Fruit fly (Drosophila melanogaster): ENCODE measurements around the gene CG43725.
A peak's percentile ranks its signal among the peaks of the same experiment; 100 is the strongest.

Gene CG43725

DNA sequence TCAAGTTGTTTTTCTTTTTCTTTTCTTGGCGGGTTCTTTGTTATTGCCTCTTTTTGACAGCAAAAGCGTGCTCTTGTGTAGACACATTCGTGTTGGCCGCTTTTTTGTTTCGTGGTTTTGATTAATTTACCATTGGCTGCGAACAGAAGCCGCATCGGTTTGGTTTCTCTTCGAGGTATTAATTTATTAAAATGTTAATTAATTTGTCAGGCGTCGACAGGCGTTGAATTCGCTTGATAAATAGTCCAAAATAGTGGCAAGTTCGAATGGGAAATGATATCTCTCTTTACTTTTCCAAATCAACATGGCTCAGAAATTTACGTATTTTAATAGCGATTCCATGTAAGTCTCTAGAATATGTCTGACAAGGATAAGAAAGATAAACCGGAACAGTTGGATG is 40.8 kb upstream of the CG43725 start, which contains the start of gene CG18666:
TSS of gene CG18666 (plus strand) at position 301 of the 400 bp plus-strand sequence.
- no peak for TF ChIP-seq hbn (GFP tag; IDR thresholded peaks at IDR 0.05; ENCODE audit: partially characterized antibody)
- no peak for TF ChIP-seq CG1602 (GFP tag; optimal IDR thresholded peaks at IDR 0.05)

DNA sequence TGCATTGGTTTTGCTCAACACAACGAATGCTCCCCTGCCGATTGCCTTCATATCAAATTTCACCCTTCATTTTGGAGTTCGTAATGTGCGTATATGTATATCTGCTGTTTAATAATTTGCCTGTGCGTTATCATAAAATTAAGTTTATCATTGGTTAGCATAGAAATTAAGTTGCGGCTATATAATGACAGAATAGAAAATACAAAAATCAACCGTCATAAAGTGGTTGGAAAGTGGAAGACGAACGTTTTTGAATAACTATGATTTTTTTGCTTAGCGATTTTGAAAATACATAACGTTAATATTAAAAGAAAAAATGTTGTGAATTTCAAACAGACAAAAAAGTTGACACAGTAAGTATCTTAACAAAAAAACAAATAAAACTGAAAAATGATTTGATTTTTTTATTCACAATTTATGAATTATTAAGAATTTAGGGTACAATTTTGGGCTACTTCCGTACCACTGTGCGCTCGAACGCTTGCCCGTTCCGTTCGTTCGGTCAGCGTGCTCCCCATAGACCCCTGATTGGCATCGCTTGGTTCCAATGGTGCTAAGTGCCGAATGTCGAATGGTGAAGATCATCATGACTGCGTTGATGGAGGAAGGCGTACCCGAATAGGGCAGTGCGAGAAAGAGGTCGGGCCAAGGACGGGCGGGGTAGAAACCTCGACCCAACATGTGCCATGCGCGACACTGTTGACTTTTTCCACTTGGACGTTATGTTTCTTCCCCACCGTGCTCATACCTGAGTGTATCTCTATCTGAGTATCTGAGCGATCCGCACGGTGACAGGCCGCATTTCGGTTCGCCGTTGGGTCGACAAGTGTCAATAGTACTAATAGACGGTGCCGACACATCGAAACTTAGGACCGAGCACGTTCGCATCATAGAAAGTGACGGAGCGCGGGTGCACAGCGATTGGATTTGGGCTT is 37.5 kb upstream of the CG43725 start:
- TF ChIP-seq slou (GFP tag; optimal IDR thresholded peaks at IDR 0.05) (no peak), mirr (GFP tag; optimal IDR thresholded peaks at IDR 0.05) (peak; percentile 35), slp2 (GFP tag; optimal IDR thresholded peaks at IDR 0.05) (no peak), slbo (GFP tag; IDR thresholded peaks at IDR 0.05) (peak; percentile 43), Pdp1 (GFP tag; optimal IDR thresholded peaks at IDR 0.05) (peak; percentile 9 to 34), CG11456 (GFP tag; IDR thresholded peaks at IDR 0.05) (no peak), GATAe (GFP tag; conservative IDR thresholded peaks at IDR 0.05) (no peak), pan (optimal IDR thresholded peaks at IDR 0.05) (no peak), pan (GFP tag; optimal IDR thresholded peaks at IDR 0.05 in 1 of 2, IDR thresholded peaks at IDR 0.05 in 1 of 2) (no peak), CG9932 (GFP tag; IDR thresholded peaks at IDR 0.05) (no peak), HLH3B (GFP tag; IDR thresholded peaks at IDR 0.05) (0 out of 2 replicates have a peak, but pooled peaks have one; percentile 24), run (tag; optimal IDR thresholded peaks at IDR 0.05) (peak; percentile 31), NfI (GFP tag; optimal IDR thresholded peaks at IDR 0.05) (no peak), CG15696 (tag; optimal IDR thresholded peaks at IDR 0.05) (no peak), CG10209 (GFP tag; optimal IDR thresholded peaks at IDR 0.05) (peak; percentile 48), Six4 (GFP tag; optimal IDR thresholded peaks at IDR 0.05) (no peak), Dfd (GFP tag; optimal IDR thresholded peaks at IDR 0.05) (no peak), Dip2 (GFP tag; IDR thresholded peaks at IDR 0.05) (no peak), nom (GFP tag; optimal IDR thresholded peaks at IDR 0.05) (no peak), Adf1 (GFP tag; IDR thresholded peaks at IDR 0.05) (no peak), CG12769 (tag; optimal IDR thresholded peaks at IDR 0.05) (peak; percentile 68), CG3281 (GFP tag; optimal IDR thresholded peaks at IDR 0.05) (peak; percentile 20), zen (tag; optimal IDR thresholded peaks at IDR 0.05) (no peak), lab (GFP tag; optimal IDR thresholded peaks at IDR 0.05) (peak; percentile 35), ara (GFP tag; IDR thresholded peaks at IDR 0.05) (no peak), CG9609 (GFP tag; optimal IDR thresholded peaks at IDR 0.05) (peak; percentile 11), CG18262 (tag; optimal IDR thresholded peaks at IDR 0.05) (peak; percentile 78), CG2678 (tag; optimal IDR thresholded peaks at IDR 0.05) (peak; percentile 60), CG42726 (GFP tag; IDR thresholded peaks at IDR 0.05; ENCODE audit: partially characterized antibody) (no peak), cwo (GFP tag; optimal IDR thresholded peaks at IDR 0.05) (peak; percentile 57), Hsf (GFP tag; optimal IDR thresholded peaks at IDR 0.05) (peak; percentile 61), Abd-B (GFP tag; optimal IDR thresholded peaks at IDR 0.05) (no peak), gt (GFP tag; IDR thresholded peaks at IDR 0.05) (no peak), CG9437 (GFP tag; optimal IDR thresholded peaks at IDR 0.05) (peak; percentile 53), org-1 (GFP tag; optimal IDR thresholded peaks at IDR 0.05) (peak; percentile 50), abd-A (tag; optimal IDR thresholded peaks at IDR 0.05) (no peak), CTCF (GFP tag; optimal IDR thresholded peaks at IDR 0.05) (no peak), CG31441 (GFP tag; IDR thresholded peaks at IDR 0.05) (peak; percentile 56), CG15073 (GFP tag; optimal IDR thresholded peaks at IDR 0.05) (no peak), CG7271 (tag; optimal IDR thresholded peaks at IDR 0.05) (no peak), Oli (tag; optimal IDR thresholded peaks at IDR 0.05) (peak; percentile 80), CG4404 (GFP tag; IDR thresholded peaks at IDR 0.05) (no peak), sob (GFP tag; IDR thresholded peaks at IDR 0.05) (0 out of 2 replicates have a peak, but pooled peaks have one; percentile 27), scrt (GFP tag; optimal IDR thresholded peaks at IDR 0.05) (no peak), pb (GFP tag; optimal IDR thresholded peaks at IDR 0.05) (no peak)
